Worm (Caenorhabditis elegans) whole organism, L3 larva: Measurements from ENCODE around the gene K03A11.5.
A peak's percentile ranks its signal among the peaks of the same experiment; 100 is the strongest.

ENCODE experiments used
- ZK546.5 ChIP-seq: sonication (generic microtip); optimal IDR thresholded peaks from 2 replicates; lab custom pipeline; 2017; ENCODE audit warnings: missing biosample characterization, missing genetic modification characterization
- ama-1 ChIP-seq: fragments of 150-350 bp; optimal IDR thresholded peaks from 2 replicates; lab custom pipeline; 2018
- ceh-16 ChIP-seq: sonication (generic microtip); optimal IDR thresholded peaks from 2 replicates; lab custom pipeline; 2017; ENCODE audit warnings: missing biosample characterization, missing genetic modification characterization
- ceh-28 ChIP-seq: fragments of 150-350 bp; optimal IDR thresholded peaks from 2 replicates; lab custom pipeline; 2014; ENCODE audit warnings: missing biosample characterization, missing genetic modification reagents, missing genetic modification characterization
- ceh-82 ChIP-seq: fragments of 150-350 bp; optimal IDR thresholded peaks from 2 replicates; lab custom pipeline; 2014; ENCODE audit warnings: missing biosample characterization, missing genetic modification characterization
- ceh-9 ChIP-seq: sonication (generic microtip); optimal IDR thresholded peaks from 2 replicates; lab custom pipeline; 2018; ENCODE audit warnings: missing biosample characterization, missing genetic modification characterization
- daf-12 ChIP-seq: fragments of 150-350 bp; optimal IDR thresholded peaks from 2 replicates; lab custom pipeline; 2014; ENCODE audit warnings: missing biosample characterization, missing genetic modification reagents, missing genetic modification characterization
- egl-5 ChIP-seq: fragments of 150-350 bp; optimal IDR thresholded peaks from 2 replicates; lab custom pipeline; 2017; ENCODE audit warnings: missing biosample characterization, missing genetic modification reagents, missing genetic modification characterization, inconsistent platforms
- elt-1 ChIP-seq: fragments of 150-350 bp; optimal IDR thresholded peaks from 2 replicates; lab custom pipeline; 2014; ENCODE audit warnings: missing biosample characterization, missing genetic modification characterization
- elt-2 ChIP-seq: sonication (generic microtip); optimal IDR thresholded peaks from 2 replicates; lab custom pipeline; 2016; ENCODE audit warnings: missing genetic modification reagents, mild to moderate bottlenecking, missing genetic modification characterization, missing compliant biosample characterization
- elt-3 ChIP-seq, 3 experiments: fragments of 150-350 bp in 1 of 3; sonication (generic microtip) in 2 of 3; optimal IDR thresholded peaks; 2 replicates in 2 of 3; 4 replicates in 1 of 3; lab custom pipeline; 2014 to 2017; ENCODE audit warnings: missing biosample characterization in 3 of 3, missing genetic modification characterization in 3 of 3
- eor-1 ChIP-seq, 2 experiments: fragments of 150-350 bp; optimal IDR thresholded peaks; 2 replicates each; lab custom pipeline; 2014 to 2018; ENCODE audit warnings: missing biosample characterization in 2 of 2, missing genetic modification characterization in 2 of 2
- fkh-10 ChIP-seq: sonication (generic microtip); optimal IDR thresholded peaks from 2 replicates; lab custom pipeline; 2017; ENCODE audit warnings: missing biosample characterization, missing genetic modification reagents, missing genetic modification characterization
- fkh-2 ChIP-seq: fragments of 150-350 bp; optimal IDR thresholded peaks from 2 replicates; lab custom pipeline; 2014; ENCODE audit warnings: missing biosample characterization, missing genetic modification reagents, missing genetic modification characterization
- hmg-11 ChIP-seq: sonication (generic microtip); optimal IDR thresholded peaks from 2 replicates; lab custom pipeline; 2016; ENCODE audit warnings: missing genetic modification characterization, missing compliant biosample characterization
- jun-1 ChIP-seq: fragments of 150-350 bp; optimal IDR thresholded peaks from 2 replicates; lab custom pipeline; 2014; ENCODE audit warnings: missing biosample characterization, missing genetic modification reagents, missing genetic modification characterization
- lsy-12 ChIP-seq: sonication (generic microtip); optimal IDR thresholded peaks from 2 replicates; lab custom pipeline; 2016; ENCODE audit warnings: mild to moderate bottlenecking, missing genetic modification characterization, missing compliant biosample characterization
- mdl-1 ChIP-seq: fragments of 150-350 bp; optimal IDR thresholded peaks from 2 replicates; lab custom pipeline; 2014; ENCODE audit warnings: missing biosample characterization, missing genetic modification characterization
- mml-1 ChIP-seq: fragments of 150-350 bp; sonication (generic microtip); optimal IDR thresholded peaks from 3 replicates; lab custom pipeline; 2014; ENCODE audit warnings: missing biosample characterization, missing genetic modification characterization
- nfya-1 ChIP-seq: sonication (generic microtip); optimal IDR thresholded peaks from 2 replicates; lab custom pipeline; 2017; ENCODE audit warnings: missing genetic modification characterization, mild to moderate bottlenecking, missing compliant biosample characterization, antibody characterized with exemption, moderate library complexity; ENCODE audit not compliant: insufficient read depth
- nhr-11 ChIP-seq: fragments of 150-350 bp; optimal IDR thresholded peaks from 2 replicates; lab custom pipeline; 2014; ENCODE audit warnings: missing biosample characterization, missing genetic modification characterization
- nhr-12 ChIP-seq: fragments of 150-350 bp; optimal IDR thresholded peaks from 2 replicates; lab custom pipeline; 2014; ENCODE audit warnings: missing biosample characterization, missing genetic modification characterization
- nhr-23 ChIP-seq: fragments of 150-350 bp; optimal IDR thresholded peaks from 2 replicates; lab custom pipeline; 2014; ENCODE audit warnings: missing biosample characterization, missing genetic modification reagents, missing genetic modification characterization
- nhr-25 ChIP-seq: sonication (generic microtip); optimal IDR thresholded peaks from 2 replicates; lab custom pipeline; 2017; ENCODE audit warnings: missing biosample characterization, missing genetic modification characterization
- nhr-43 ChIP-seq: sonication (generic microtip); optimal IDR thresholded peaks from 2 replicates; lab custom pipeline; 2016; ENCODE audit warnings: mild to moderate bottlenecking, missing genetic modification characterization, missing compliant biosample characterization; ENCODE audit not compliant: poor library complexity, severe bottlenecking
- nhr-76 ChIP-seq: fragments of 150-350 bp; sonication (generic microtip); optimal IDR thresholded peaks from 5 replicates; lab custom pipeline; 2014; ENCODE audit warnings: missing biosample characterization, missing genetic modification characterization
- nhr-77 ChIP-seq: fragments of 150-350 bp; optimal IDR thresholded peaks from 2 replicates; lab custom pipeline; 2014; ENCODE audit warnings: missing biosample characterization, missing genetic modification characterization
- pqm-1 ChIP-seq: fragments of 150-350 bp; optimal IDR thresholded peaks from 2 replicates; lab custom pipeline; 2017; ENCODE audit warnings: missing biosample characterization, missing genetic modification characterization, inconsistent platforms
- sea-2 ChIP-seq: fragments of 150-350 bp; sonication (generic microtip); optimal IDR thresholded peaks from 4 replicates; lab custom pipeline; 2014; ENCODE audit warnings: missing biosample characterization, missing genetic modification reagents, missing genetic modification characterization
- skn-1 ChIP-seq: fragments of 150-350 bp; optimal IDR thresholded peaks from 2 replicates; lab custom pipeline; 2014; ENCODE audit warnings: missing biosample characterization, missing genetic modification characterization
- snpc-4 ChIP-seq: fragments of 150-350 bp; optimal IDR thresholded peaks from 2 replicates; lab custom pipeline; 2014; ENCODE audit warnings: missing biosample characterization, missing genetic modification characterization
- unc-39 ChIP-seq: sonication (generic microtip); optimal IDR thresholded peaks from 4 replicates; lab custom pipeline; 2017; ENCODE audit warnings: missing biosample characterization, missing genetic modification characterization
- ztf-11 ChIP-seq: fragments of 150-350 bp; optimal IDR thresholded peaks from 2 replicates; lab custom pipeline; 2014; ENCODE audit warnings: missing biosample characterization, missing genetic modification characterization
- ztf-4 ChIP-seq: fragments of 150-350 bp; optimal IDR thresholded peaks from 2 replicates; lab custom pipeline; 2014; ENCODE audit warnings: missing biosample characterization, missing genetic modification characterization

The K03A11.5 gene

DNA sequence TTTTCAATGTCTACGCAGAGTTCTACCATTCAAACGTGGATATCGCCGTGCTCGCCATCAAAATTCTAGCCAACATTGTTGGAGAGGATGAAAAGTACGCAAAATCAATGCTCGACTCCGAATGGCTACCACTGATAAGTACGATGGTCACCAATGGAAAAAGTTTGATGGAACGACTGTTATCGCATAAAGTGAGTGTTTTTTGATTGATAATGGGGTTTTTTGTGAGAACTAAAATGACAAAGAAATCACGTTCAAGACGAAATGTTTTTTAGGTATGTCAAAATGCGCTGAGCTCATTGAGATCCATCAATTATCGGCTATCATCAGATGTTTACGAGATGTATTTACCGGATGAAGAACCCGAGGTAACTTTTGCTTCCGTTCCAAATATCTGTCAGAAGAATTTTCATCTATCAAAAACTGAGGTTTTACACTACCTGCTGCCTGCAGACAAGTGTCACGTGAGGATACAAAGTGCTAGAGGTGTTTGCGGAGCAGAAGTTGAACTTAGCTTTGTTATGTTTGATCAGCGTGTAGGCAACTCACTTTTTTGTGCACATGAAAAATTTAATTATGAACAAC is 42.9 kb downstream of the K03A11.5 start:
- TF ChIP-seq fkh-10 (GFP tag; lab: Kevin White, UChicago) (no peak), jun-1 (tag; lab: Kevin White, UChicago) (peak; percentile 7), elt-2 (tag; lab: Kevin White, UChicago) (peak; percentile 80), hmg-11 (tag; lab: Kevin White, UChicago) (no peak), nfya-1 (peak; percentile 22), fkh-2 (tag; lab: Kevin White, UChicago) (no peak)
- TF ChIP-seq, all 47 proteins: peak for 3

DNA sequence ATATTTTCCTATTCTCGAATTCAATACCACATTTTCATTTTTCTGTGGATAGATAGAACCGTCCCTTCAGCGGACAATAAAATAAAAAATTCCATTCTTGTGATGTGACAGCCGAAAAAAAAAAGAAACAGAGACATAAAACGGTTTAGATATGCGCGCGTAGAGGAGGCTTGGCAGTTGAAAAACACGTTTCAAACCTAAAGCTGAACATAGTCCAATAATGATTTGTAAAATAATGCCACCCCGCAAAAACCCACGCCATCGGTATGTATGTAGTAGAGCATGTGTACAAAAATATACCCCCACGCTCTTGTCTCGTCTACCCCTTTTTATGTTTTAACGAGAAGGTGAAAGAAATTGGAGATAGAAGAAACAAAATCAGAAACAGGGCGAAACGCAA is 45.3 kb downstream of the K03A11.5 start:
- no peak for TF ChIP-seq nhr-11 (tag; lab: Kevin White, UChicago)
- TF ChIP-seq nhr-77 (tag; lab: Kevin White, UChicago), result no peak
- TF ChIP-seq egl-5, result peak; percentile 9
- no peak for TF ChIP-seq nhr-23 (tag; lab: Kevin White, UChicago)
- peak; percentile 11 for TF ChIP-seq elt-2 (tag; lab: Kevin White, UChicago)
- TF ChIP-seq nhr-12 (tag; lab: Kevin White, UChicago), result no peak
- TF ChIP-seq eor-1 (tag; optimal IDR thresholded peaks at IDR 0.05; lab: Kevin White, UChicago), result no peak
- TF ChIP-seq mdl-1 (tag; lab: Kevin White, UChicago), result no peak
- no peak for TF ChIP-seq ceh-16
- TF ChIP-seq lsy-12, result no peak
- TF ChIP-seq ama-1 (lab: Kevin White, UChicago), result peak; percentile 94
- no peak for TF ChIP-seq ceh-82 (tag; lab: Kevin White, UChicago)
- TF ChIP-seq hmg-11 (tag; lab: Kevin White, UChicago), result no peak
- no peak for TF ChIP-seq nhr-76 (tag; lab: Kevin White, UChicago)
- no peak for TF ChIP-seq unc-39 (tag; lab: Kevin White, UChicago)
- no peak for TF ChIP-seq daf-12 (tag; lab: Kevin White, UChicago)

DNA sequence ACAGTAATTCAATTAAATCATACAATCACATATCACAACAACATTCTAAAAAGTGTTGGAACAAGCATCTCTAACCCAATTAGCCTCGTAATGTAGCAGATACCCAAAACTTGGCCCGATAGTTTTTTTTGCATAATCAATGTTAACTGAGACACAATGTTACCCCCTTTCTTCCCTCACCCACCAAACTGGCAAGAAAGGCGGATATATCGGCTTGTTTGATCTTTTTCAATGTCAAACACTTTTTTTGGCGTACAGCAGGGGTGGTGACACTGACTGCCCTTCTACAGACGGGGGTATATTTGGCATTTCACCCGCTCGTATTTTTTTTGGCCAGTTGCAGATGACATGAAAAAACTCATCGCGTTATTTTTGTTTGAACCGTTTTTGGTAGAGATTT is 46.7 kb downstream of the K03A11.5 start:
- no peak for TF ChIP-seq nfya-1
- TF ChIP-seq nhr-25 (tag; lab: Kevin White, UChicago), result peak; percentile 72
- no peak for TF ChIP-seq jun-1 (tag; lab: Kevin White, UChicago)
- TF ChIP-seq nhr-43, result no peak
- no peak for TF ChIP-seq elt-2 (tag; lab: Kevin White, UChicago)

DNA sequence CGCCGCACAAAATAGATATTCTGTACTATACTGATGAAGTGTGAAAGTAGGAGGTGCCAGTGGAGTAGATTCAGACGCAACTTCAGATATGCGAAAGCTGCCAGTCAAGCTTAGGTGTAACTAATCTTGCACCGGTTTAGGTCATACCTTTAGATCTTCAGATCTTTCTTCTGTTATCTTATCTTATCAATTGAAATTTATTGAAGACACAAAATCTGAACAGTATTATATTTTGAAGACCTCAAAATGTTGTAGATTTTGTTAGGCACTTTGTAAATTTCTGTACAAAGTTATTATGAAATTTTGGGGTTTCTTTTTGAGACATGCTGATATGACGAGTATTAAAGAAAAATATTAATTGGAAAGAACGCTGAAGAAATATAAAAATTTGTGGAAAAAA is 49.3 kb downstream of the K03A11.5 start:
- TF ChIP-seq skn-1 (tag; lab: Kevin White, UChicago), result no peak
- TF ChIP-seq elt-3 (tag; optimal IDR thresholded peaks at IDR 0.05; lab: Kevin White, UChicago), result peak in 1 of 3 experiments; percentile 48
- no peak for TF ChIP-seq ztf-4 (tag; lab: Kevin White, UChicago)
- TF ChIP-seq, all 47 proteins: peak for 1

DNA sequence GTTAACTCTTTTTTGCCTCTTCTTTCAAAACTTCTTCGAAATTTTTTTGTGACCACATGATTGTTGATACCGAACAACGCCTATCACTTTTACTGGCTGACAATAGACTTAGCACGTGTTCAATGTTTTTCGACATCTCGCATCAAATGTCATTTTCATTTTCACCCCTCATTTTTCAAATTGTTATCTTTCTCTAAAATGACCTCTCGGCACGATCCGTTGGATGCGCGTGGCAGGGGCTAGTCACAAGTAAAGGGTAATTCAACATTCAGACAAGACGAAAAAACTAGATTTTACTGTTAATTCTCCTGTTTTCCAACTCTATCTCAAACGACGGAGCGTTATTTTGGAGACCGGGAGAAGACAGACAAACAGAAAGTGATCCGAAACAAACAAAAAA is 50.1 kb downstream of the K03A11.5 start, which contains the start of gene F17H10.2:
TSS of gene F17H10.2 (plus strand) at position 316 of the 400 bp plus-strand sequence.
- TF ChIP-seq nhr-25 (tag; lab: Kevin White, UChicago) (peak; percentile 63), nhr-43 (peak; percentile 12), ceh-82 (tag; lab: Kevin White, UChicago) (no peak), ceh-16 (no peak)

DNA sequence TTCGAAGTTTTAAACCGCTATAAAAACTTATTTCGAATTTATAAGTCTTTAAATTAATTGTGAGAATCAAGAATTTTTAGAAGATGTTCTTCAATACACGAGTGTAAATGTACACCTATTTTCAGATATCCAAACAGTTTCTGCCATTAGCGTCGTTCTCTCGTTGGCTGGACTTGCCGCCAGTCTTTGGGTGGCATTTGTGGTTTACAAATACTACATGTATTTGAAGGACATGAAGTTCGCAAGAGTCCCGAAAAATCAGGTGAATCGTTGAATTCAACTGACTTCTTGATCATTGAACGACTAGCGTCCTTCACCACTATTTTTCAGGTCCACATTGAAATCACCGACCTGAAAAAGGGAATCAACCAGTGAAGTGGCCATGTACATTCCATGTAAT is 52.4 kb downstream of the K03A11.5 start:
- TF ChIP-seq mml-1 (tag; lab: Kevin White, UChicago) (no peak), nhr-11 (tag; lab: Kevin White, UChicago) (no peak), ZK546.5 (tag; lab: Kevin White, UChicago) (no peak), ceh-82 (tag; lab: Kevin White, UChicago) (no peak), pqm-1 (tag; lab: Kevin White, UChicago) (no peak), elt-3 (tag; optimal IDR thresholded peaks at IDR 0.05; lab: Kevin White, UChicago) (no peak), daf-12 (tag; lab: Kevin White, UChicago) (no peak), ceh-28 (tag; lab: Kevin White, UChicago) (no peak)

DNA sequence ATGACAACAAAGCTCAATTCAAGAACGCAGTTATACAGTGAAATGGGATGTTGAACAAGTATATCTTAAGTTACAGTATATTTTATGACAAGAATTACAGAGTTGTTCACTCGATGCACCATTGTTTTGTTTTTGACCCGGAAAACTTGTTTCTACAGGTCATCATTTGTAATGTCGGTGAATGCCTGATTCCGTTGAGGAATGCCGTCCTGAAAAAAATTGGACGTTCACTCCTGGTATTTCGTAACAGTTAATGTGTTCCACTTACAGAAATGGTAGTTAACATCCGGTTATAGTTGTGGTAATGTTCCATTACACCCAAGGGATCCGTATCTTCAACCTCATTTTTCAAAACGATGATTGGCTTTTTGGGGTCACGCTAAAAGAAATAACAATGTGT is 53.0 kb downstream of the K03A11.5 start:
- TF ChIP-seq ztf-4 (tag; lab: Kevin White, UChicago), result no peak
- TF ChIP-seq ZK546.5 (tag; lab: Kevin White, UChicago), result no peak
- TF ChIP-seq sea-2, result no peak
- no peak for TF ChIP-seq ztf-11
- TF ChIP-seq eor-1 (tag; optimal IDR thresholded peaks at IDR 0.05; lab: Kevin White, UChicago), result no peak
- TF ChIP-seq nhr-43, result no peak
- TF ChIP-seq nhr-77 (tag; lab: Kevin White, UChicago), result no peak
- TF ChIP-seq egl-5, result no peak
- TF ChIP-seq snpc-4, result no peak
- no peak for TF ChIP-seq ceh-28 (tag; lab: Kevin White, UChicago)
- no peak for TF ChIP-seq ceh-9 (tag; lab: Kevin White, UChicago)
- TF ChIP-seq elt-1 (tag; lab: Kevin White, UChicago), result no peak
- no peak for TF ChIP-seq hmg-11 (tag; lab: Kevin White, UChicago)
- TF ChIP-seq nfya-1, result no peak
- TF ChIP-seq elt-2 (tag; lab: Kevin White, UChicago), result no peak
